Fruit fly (Drosophila melanogaster) whole organism, embryonic: ENCODE measurements around the gene CG12362.

ENCODE experiments used
- C15 ChIP-seq: fragments of 200-800 bp; sonication (Bioruptor generic); IDR thresholded peaks from 3 replicates; pipeline ENCODE4 v1.3.6; 2022; ENCODE audit warnings: missing biosample characterization, missing genetic modification characterization
- CG10147 ChIP-seq: fragments of 200-800 bp; sonication (Bioruptor generic); optimal IDR thresholded peaks from 2 replicates; lab custom pipeline; 2019; ENCODE audit warnings: missing biosample characterization, mild to moderate bottlenecking, missing genetic modification characterization, moderate library complexity
- CG10462 ChIP-seq: fragments of 200-800 bp; sonication (Bioruptor generic); optimal IDR thresholded peaks from 2 replicates; lab custom pipeline; 2016; ENCODE audit warnings: missing biosample characterization, missing genetic modification characterization
- CG10979 ChIP-seq: fragments of 200-800 bp; sonication (Bioruptor generic); optimal IDR thresholded peaks from 2 replicates; lab custom pipeline; 2018; ENCODE audit warnings: missing biosample characterization, mild to moderate bottlenecking, missing genetic modification characterization, moderate library complexity
- CG11093 ChIP-seq: fragments of 200-800 bp; sonication (Bioruptor generic); IDR thresholded peaks from 3 replicates; pipeline ENCODE4 v1.3.6; 2022; ENCODE audit warnings: missing biosample characterization, missing genetic modification characterization
- CG12071 ChIP-seq: fragments of 200-800 bp; sonication (Bioruptor generic); optimal IDR thresholded peaks from 3 replicates; lab custom pipeline; 2018; ENCODE audit warnings: missing biosample characterization, mild to moderate bottlenecking, missing genetic modification characterization
- CG1529 ChIP-seq: fragments of 200-800 bp; sonication (Bioruptor generic); optimal IDR thresholded peaks from 3 replicates; lab custom pipeline; 2018; ENCODE audit warnings: missing biosample characterization, missing genetic modification characterization
- CG15479 ChIP-seq: fragments of 200-800 bp; sonication (Bioruptor generic); optimal IDR thresholded peaks from 3 replicates; lab custom pipeline; 2019; ENCODE audit warnings: missing biosample characterization, mild to moderate bottlenecking, missing genetic modification characterization, moderate library complexity
- CG1647 ChIP-seq: fragments of 200-800 bp; sonication (Bioruptor generic); optimal IDR thresholded peaks from 3 replicates; lab custom pipeline; 2016; ENCODE audit warnings: missing biosample characterization, missing genetic modification characterization
- CG2199 ChIP-seq: fragments of 200-800 bp; sonication (Bioruptor generic); IDR thresholded peaks from 3 replicates; pipeline ENCODE4 v1.3.6; 2022; ENCODE audit warnings: missing biosample characterization, missing genetic modification characterization
- CG2678 ChIP-seq: fragments of 200-800 bp; sonication (Bioruptor generic); optimal IDR thresholded peaks from 3 replicates; lab custom pipeline; 2019; ENCODE audit warnings: missing biosample characterization, mild to moderate bottlenecking, missing genetic modification characterization, moderate library complexity
- CG31365 ChIP-seq: fragments of 200-800 bp; sonication (Bioruptor generic); optimal IDR thresholded peaks from 2 replicates; lab custom pipeline; 2018; ENCODE audit warnings: missing biosample characterization, mild to moderate bottlenecking, missing genetic modification characterization
- CG32767 ChIP-seq: fragments of 200-800 bp; sonication (Bioruptor generic); IDR thresholded peaks from 2 replicates; pipeline ENCODE4 v1.3.6; 2022; ENCODE audit warnings: missing biosample characterization, missing genetic modification characterization
- CG34422 ChIP-seq: fragments of 200-800 bp; sonication (Bioruptor generic); IDR thresholded peaks from 3 replicates; pipeline ENCODE4 v1.3.6; 2022; ENCODE audit warnings: missing biosample characterization, missing genetic modification characterization
- CG6272 ChIP-seq: fragments of 200-800 bp; sonication (Bioruptor generic); IDR thresholded peaks from 2 replicates; pipeline ENCODE4 v1.3.6; 2022; ENCODE audit warnings: missing biosample characterization, missing genetic modification characterization
- CG7357 ChIP-seq: fragments of 200-800 bp; sonication (Bioruptor generic); IDR thresholded peaks from 3 replicates; pipeline ENCODE4 v1.3.6; 2022; ENCODE audit warnings: missing biosample characterization, missing genetic modification characterization
- CG7745 ChIP-seq: fragments of 200-800 bp; sonication (Bioruptor generic); optimal IDR thresholded peaks from 2 replicates; lab custom pipeline; 2018; ENCODE audit warnings: missing biosample characterization, mild to moderate bottlenecking, missing genetic modification characterization, moderate library complexity
- CG7839 ChIP-seq: fragments of 200-800 bp; sonication (Bioruptor generic); optimal IDR thresholded peaks from 3 replicates; lab custom pipeline; 2018; ENCODE audit warnings: missing biosample characterization, mild to moderate bottlenecking, missing genetic modification characterization, moderate library complexity
- D19A ChIP-seq: fragments of 200-800 bp; optimal IDR thresholded peaks from 3 replicates; lab custom pipeline; 2019; ENCODE audit warnings: missing biosample characterization, mild to moderate bottlenecking, missing genetic modification characterization, moderate library complexity
- E2f1 ChIP-seq: fragments of 200-800 bp; sonication (Bioruptor generic); IDR thresholded peaks from 2 replicates; pipeline ENCODE4 v1.3.6; 2022; ENCODE audit warnings: missing biosample characterization, missing genetic modification characterization
- Hmr ChIP-seq: fragments of 200-800 bp; sonication (Bioruptor generic); optimal IDR thresholded peaks from 3 replicates; lab custom pipeline; 2017; ENCODE audit warnings: mild to moderate bottlenecking, missing biosample characterization, missing genetic modification reagents, missing genetic modification characterization
- Kr ChIP-seq: fragments of 200-800 bp; sonication (Bioruptor generic); optimal IDR thresholded peaks from 2 replicates; lab custom pipeline; 2017; ENCODE audit warnings: missing biosample characterization, mild to moderate bottlenecking, missing genetic modification characterization
- Lhr ChIP-seq: fragments of 200-800 bp; sonication (Bioruptor generic); optimal IDR thresholded peaks from 3 replicates; lab custom pipeline; 2017; ENCODE audit warnings: mild to moderate bottlenecking, missing biosample characterization, missing genetic modification reagents, missing genetic modification characterization
- NFAT ChIP-seq: fragments of 200-800 bp; sonication (Bioruptor generic); IDR thresholded peaks from 2 replicates; pipeline ENCODE4 v1.3.6; 2022; ENCODE audit warnings: missing biosample characterization, missing genetic modification characterization
- Nf-YB ChIP-seq: fragments of 200-800 bp; sonication (Bioruptor generic); optimal IDR thresholded peaks from 3 replicates; lab custom pipeline; 2019; ENCODE audit warnings: missing biosample characterization, mild to moderate bottlenecking, missing genetic modification characterization, moderate library complexity
- Nf-YC ChIP-seq: fragments of 200-800 bp; optimal IDR thresholded peaks from 3 replicates; lab custom pipeline; 2019; ENCODE audit warnings: missing biosample characterization, mild to moderate bottlenecking, missing genetic modification characterization, moderate library complexity
- NfI ChIP-seq: fragments of 200-800 bp; sonication (Bioruptor generic); optimal IDR thresholded peaks from 3 replicates; lab custom pipeline; 2018; ENCODE audit warnings: missing biosample characterization, mild to moderate bottlenecking, missing genetic modification characterization, moderate library complexity
- abd-A ChIP-seq: fragments of 200-800 bp; sonication (Bioruptor generic); optimal IDR thresholded peaks from 3 replicates; lab custom pipeline; 2019; ENCODE audit warnings: missing biosample characterization, mild to moderate bottlenecking, missing genetic modification characterization, moderate library complexity
- ara ChIP-seq: fragments of 200-800 bp; sonication (Bioruptor generic); IDR thresholded peaks from 2 replicates; pipeline ENCODE4 v1.3.6; 2022; ENCODE audit warnings: missing biosample characterization, missing genetic modification characterization
- cg ChIP-seq: fragments of 200-800 bp; sonication (Bioruptor generic); optimal IDR thresholded peaks from 3 replicates; lab custom pipeline; 2019; ENCODE audit warnings: missing biosample characterization, mild to moderate bottlenecking, missing genetic modification characterization, moderate library complexity
- chif ChIP-seq, 2 experiments: fragments of 200-800 bp; sonication (Bioruptor generic); optimal IDR thresholded peaks; 3 replicates each; lab custom pipeline; 2016; ENCODE audit warnings: missing biosample characterization in 2 of 2, missing genetic modification characterization in 2 of 2
- chinmo ChIP-seq: fragments of 200-800 bp; sonication (Bioruptor generic); IDR thresholded peaks from 4 replicates; pipeline ENCODE4 v1.3.6; 2022; ENCODE audit warnings: missing biosample characterization, missing genetic modification characterization; ENCODE audit not compliant: partially characterized antibody
- corto ChIP-seq: fragments of 200-800 bp; sonication (Bioruptor generic); optimal IDR thresholded peaks from 2 replicates; lab custom pipeline; 2016; ENCODE audit warnings: missing biosample characterization, mild to moderate bottlenecking, missing genetic modification characterization, moderate library complexity
- gcm ChIP-seq: fragments of 200-800 bp; sonication (Bioruptor generic); optimal IDR thresholded peaks from 2 replicates; lab custom pipeline; 2019; ENCODE audit warnings: missing biosample characterization, mild to moderate bottlenecking, missing genetic modification characterization, moderate library complexity
- her ChIP-seq: fragments of 200-800 bp; sonication (Bioruptor generic); optimal IDR thresholded peaks from 2 replicates; lab custom pipeline; 2016; ENCODE audit warnings: missing biosample characterization, missing genetic modification characterization
- jumu ChIP-seq: fragments of 200-800 bp; sonication (Bioruptor generic); optimal IDR thresholded peaks from 3 replicates; lab custom pipeline; 2016; ENCODE audit warnings: missing biosample characterization, missing genetic modification characterization
- ken ChIP-seq: fragments of 200-800 bp; sonication (Bioruptor generic); IDR thresholded peaks from 3 replicates; pipeline ENCODE4 v1.3.6; 2022; ENCODE audit warnings: missing biosample characterization, missing genetic modification characterization
- lbe ChIP-seq: fragments of 200-800 bp; sonication (Bioruptor generic); optimal IDR thresholded peaks from 2 replicates; lab custom pipeline; 2016; ENCODE audit warnings: missing biosample characterization, mild to moderate bottlenecking, missing genetic modification characterization
- nau ChIP-seq: fragments of 200-800 bp; sonication (Bioruptor generic); optimal IDR thresholded peaks from 3 replicates; lab custom pipeline; 2017; ENCODE audit warnings: missing biosample characterization, mild to moderate bottlenecking, missing genetic modification characterization, missing genetic modification reagents
- p53 ChIP-seq: fragments of 200-800 bp; sonication (Bioruptor generic); optimal IDR thresholded peaks from 2 replicates; lab custom pipeline; 2016; ENCODE audit warnings: missing biosample characterization, missing genetic modification characterization
- pros ChIP-seq: fragments of 200-800 bp; sonication (Bioruptor generic); optimal IDR thresholded peaks from 3 replicates; lab custom pipeline; 2019; ENCODE audit warnings: missing biosample characterization, mild to moderate bottlenecking, missing genetic modification characterization, moderate library complexity
- ro ChIP-seq: fragments of 200-800 bp; sonication (Bioruptor generic); IDR thresholded peaks from 2 replicates; pipeline ENCODE4 v1.3.6; 2022; ENCODE audit warnings: missing biosample characterization, missing genetic modification characterization
- sens-2 ChIP-seq: fragments of 200-800 bp; sonication (Bioruptor generic); IDR thresholded peaks from 2 replicates; pipeline ENCODE4 v1.3.6; 2022; ENCODE audit warnings: missing biosample characterization, missing genetic modification characterization
- sim ChIP-seq: fragments of 200-800 bp; sonication (Bioruptor generic); IDR thresholded peaks from 2 replicates; pipeline ENCODE4 v1.3.6; 2022; ENCODE audit warnings: missing biosample characterization, missing genetic modification characterization
- sna ChIP-seq: fragments of 200-800 bp; sonication (Bioruptor generic); IDR thresholded peaks from 2 replicates; pipeline ENCODE4 v1.3.6; 2022; ENCODE audit warnings: missing biosample characterization, missing genetic modification characterization; ENCODE audit not compliant: partially characterized antibody
- stwl ChIP-seq: fragments of 200-800 bp; sonication (Bioruptor generic); optimal IDR thresholded peaks from 3 replicates; lab custom pipeline; 2018; ENCODE audit warnings: missing biosample characterization, mild to moderate bottlenecking, missing genetic modification characterization, moderate library complexity
- vvl ChIP-seq: fragments of 200-800 bp; sonication (Bioruptor generic); IDR thresholded peaks from 2 replicates; pipeline ENCODE4 v1.3.6; 2022; ENCODE audit warnings: missing biosample characterization, missing genetic modification characterization

The CG12362 gene

dm6 chr3L:10412518-10412917 lies at the start of gene CG12362:
CG12362 (plus strand) TSS chr3L:10412818.
- peak; percentile 58 for TF ChIP-seq stwl (tag; lab: Kevin White, UChicago)
- TF ChIP-seq Lhr = no peak
- TF ChIP-seq sim (GFP tag; lab: Robert Waterston, UW) = no peak
- TF ChIP-seq vvl = no peak
- TF ChIP-seq CG6272 (GFP tag; lab: Robert Waterston, UW) = no peak
- no peak for TF ChIP-seq CG10462

dm6 chr3L:10363298-10364097 lies 49.1 kb upstream of the CG12362 start:
- TF ChIP-seq jumu (GFP tag; lab: Kevin White, UChicago) = no peak
- TF ChIP-seq CG32767 (GFP tag; lab: Robert Waterston, UW) = 0 out of 2 replicates have a peak, but pooled peaks have one; percentile 8
- peak; percentile 62 for TF ChIP-seq cg (GFP tag; lab: Kevin White, UChicago)
- no peak for TF ChIP-seq chif (GFP tag; optimal IDR thresholded peaks at IDR 0.05; lab: Kevin White, UChicago)
- TF ChIP-seq NFAT (GFP tag; lab: Robert Waterston, UW) = no peak
- TF ChIP-seq CG12071 (GFP tag; lab: Kevin White, UChicago) = peak; percentile 31
- TF ChIP-seq vvl = peak; percentile 74
- peak; percentile 90 for TF ChIP-seq CG2199
- peak; percentile 51 for TF ChIP-seq CG15479 (GFP tag; lab: Kevin White, UChicago)
- TF ChIP-seq sna = peak; percentile 32; the same call in 1 of the 2 replicates
- TF ChIP-seq E2f1 (GFP tag; lab: Robert Waterston, UW) = no peak
- no peak for TF ChIP-seq CG1647
- peak; percentile 13 for TF ChIP-seq Hmr (GFP tag; lab: Kevin White, UChicago)
- TF ChIP-seq CG7839 (tag; lab: Kevin White, UChicago) = no peak
- TF ChIP-seq her (GFP tag; lab: Kevin White, UChicago) = peak; percentile 16
- TF ChIP-seq C15 (GFP tag; lab: Robert Waterston, UW) = no peak
- peak; percentile 43 for TF ChIP-seq gcm (GFP tag; lab: Kevin White, UChicago)
- no peak for TF ChIP-seq ken
- no peak for TF ChIP-seq ro (GFP tag; lab: Robert Waterston, UW)
- peak; percentile 24 for TF ChIP-seq CG10979 (tag; lab: Kevin White, UChicago)
- peak; percentile 35 for TF ChIP-seq nau (GFP tag; lab: Kevin White, UChicago)
- peak; percentile 35 for TF ChIP-seq pros
- no peak for TF ChIP-seq sens-2 (GFP tag; lab: Robert Waterston, UW)
- peak; percentile 35 for TF ChIP-seq abd-A (tag; lab: Kevin White, UChicago)
- peak; percentile 61 for TF ChIP-seq CG7745 (tag; lab: Kevin White, UChicago)
- no peak for TF ChIP-seq CG10147 (GFP tag; lab: Kevin White, UChicago)
- TF ChIP-seq chinmo (GFP tag; lab: Robert Waterston, UW) = peak; percentile 96
- TF ChIP-seq NfI = peak; percentile 11
- TF ChIP-seq Kr (GFP tag; lab: Kevin White, UChicago) = peak; percentile 33
- TF ChIP-seq p53 (GFP tag; lab: Kevin White, UChicago) = no peak
- no peak for TF ChIP-seq CG1529 (GFP tag; lab: Kevin White, UChicago)
- TF ChIP-seq CG2678 (tag; lab: Kevin White, UChicago) = no peak
- peak; percentile 16 for TF ChIP-seq D19A (tag; lab: Kevin White, UChicago)
- TF ChIP-seq CG31365 (tag; lab: Kevin White, UChicago) = peak; percentile 5
- TF ChIP-seq Nf-YC (tag; lab: Kevin White, UChicago) = peak; percentile 28
- no peak for TF ChIP-seq CG11093
- no peak for TF ChIP-seq CG34422 (GFP tag; lab: Robert Waterston, UW)
- peak; percentile 38 for TF ChIP-seq lbe (GFP tag; lab: Kevin White, UChicago)
- peak; percentile 36 for TF ChIP-seq Nf-YB
- no peak for TF ChIP-seq ara (GFP tag; lab: Robert Waterston, UW)
- TF ChIP-seq CG7357 = no peak
- peak; percentile 23 for TF ChIP-seq corto (GFP tag; lab: Kevin White, UChicago)
